Fruit fly (Drosophila melanogaster): Measurements from ENCODE around the gene CG33310.

Gene CG33310

DNA sequence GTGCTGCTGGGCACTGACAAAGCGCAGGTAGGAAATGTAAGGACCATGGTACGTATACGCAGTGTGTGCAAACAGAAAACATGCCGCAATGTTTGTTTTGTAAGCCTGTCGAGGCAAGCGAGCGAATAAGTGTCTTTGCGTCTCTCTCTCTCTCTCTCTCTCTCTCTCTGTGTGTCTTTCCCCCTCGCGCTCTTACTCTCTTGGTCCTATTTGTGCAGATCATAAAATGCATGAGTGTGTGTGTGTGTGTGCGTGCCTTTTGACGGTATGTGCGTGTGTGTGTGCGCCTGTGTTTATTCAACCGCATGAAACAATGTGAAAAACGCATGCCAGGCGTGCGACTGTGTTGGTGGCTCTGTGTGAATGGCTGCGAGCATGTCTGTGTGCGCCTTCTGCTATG lies 13.2 kb upstream of the CG33310 start:
- peak; percentile 22 for TF ChIP-seq Ets65A (GFP tag)
- TF ChIP-seq CG15601 (tag; optimal IDR thresholded peaks at IDR 0.05): no peak
- TF ChIP-seq abd-A (tag; optimal IDR thresholded peaks at IDR 0.05): peak; percentile 34
- TF ChIP-seq CG10979 (tag; optimal IDR thresholded peaks at IDR 0.05): peak; percentile 12
- 0 out of 2 replicates have a peak, but pooled peaks have one; percentile 10 for TF ChIP-seq CG17328 (GFP tag; IDR thresholded peaks at IDR 0.05)
- TF ChIP-seq prd (optimal IDR thresholded peaks at IDR 0.05): no peak
- TF ChIP-seq prd (GFP tag; IDR thresholded peaks at IDR 0.05): 0 out of 3 replicates have a peak, but pooled peaks have one; percentile 23
- TF ChIP-seq tgo (GFP tag; IDR thresholded peaks at IDR 0.05): no peak
- TF ChIP-seq Trl (optimal IDR thresholded peaks at IDR 0.05): peak; percentile 44 to 67
- TF ChIP-seq Trl (GFP tag; optimal IDR thresholded peaks at IDR 0.05): no peak
- TF ChIP-seq scrt (GFP tag; optimal IDR thresholded peaks at IDR 0.05): peak; percentile 0
- 0 out of 2 replicates have a peak, but pooled peaks have one; percentile 14 for TF ChIP-seq CG7372 (GFP tag; IDR thresholded peaks at IDR 0.05)
- peak; percentile 78 for TF ChIP-seq zen (tag; optimal IDR thresholded peaks at IDR 0.05)
- TF ChIP-seq CG9817 (tag; optimal IDR thresholded peaks at IDR 0.05): no peak
- TF ChIP-seq lov (optimal IDR thresholded peaks at IDR 0.05): no peak
- no peak for TF ChIP-seq lov (GFP tag; IDR thresholded peaks at IDR 0.05)
- 0 out of 2 replicates have a peak, but pooled peaks have one; percentile 28 for TF ChIP-seq CG10321 (GFP tag; IDR thresholded peaks at IDR 0.05)
- TF ChIP-seq sd (tag; optimal IDR thresholded peaks at IDR 0.05): peak; percentile 4
- peak; percentile 80 for TF ChIP-seq cad (GFP tag; optimal IDR thresholded peaks at IDR 0.05)
- no peak for TF ChIP-seq mam (GFP tag; optimal IDR thresholded peaks at IDR 0.05)
- peak; percentile 55 for TF ChIP-seq CG15479 (GFP tag; optimal IDR thresholded peaks at IDR 0.05)
- TF ChIP-seq gsb-n (tag; optimal IDR thresholded peaks at IDR 0.05): no peak
- no peak for TF ChIP-seq Dad (GFP tag; optimal IDR thresholded peaks at IDR 0.05)
- no peak for TF ChIP-seq bcd (GFP tag; optimal IDR thresholded peaks at IDR 0.05)
- 0 out of 3 replicates have a peak, but pooled peaks have one; percentile 23 for TF ChIP-seq ci (GFP tag; IDR thresholded peaks at IDR 0.05)
- TF ChIP-seq phol (tag; optimal IDR thresholded peaks at IDR 0.05): peak; percentile 7
- peak; percentile 10 for TF ChIP-seq CG1832 (GFP tag; optimal IDR thresholded peaks at IDR 0.05)
- peak; percentile 47 for TF ChIP-seq cg (GFP tag; optimal IDR thresholded peaks at IDR 0.05)
- no peak for TF ChIP-seq lola (GFP tag; optimal IDR thresholded peaks at IDR 0.05)
- peak in 1 of 2 experiments; percentile 83 for TF ChIP-seq tll (GFP tag; optimal IDR thresholded peaks at IDR 0.05)

DNA sequence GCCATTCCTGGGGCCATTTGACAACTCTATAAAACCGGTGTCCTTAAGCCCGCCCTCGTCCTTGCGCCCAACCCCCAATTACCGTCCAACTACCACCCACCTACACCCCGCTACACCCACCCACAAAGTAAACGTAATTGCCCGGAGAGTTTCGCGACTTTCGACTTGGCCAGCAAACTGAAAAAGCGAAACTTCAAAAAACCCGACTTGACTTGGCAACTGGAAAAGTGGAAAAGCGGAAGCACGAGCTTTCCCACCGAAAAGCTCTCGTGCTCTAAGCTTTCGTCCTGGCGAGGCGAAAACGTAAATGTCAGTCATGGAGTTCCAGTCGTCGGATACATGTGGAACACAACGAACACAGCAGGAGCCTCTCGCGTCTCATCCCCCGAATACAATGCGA lies 10.7 kb upstream of the CG33310 start, which contains the start of gene GABA-B-R1:
TSS of gene GABA-B-R1 (plus strand) at position 301 of the 400 bp plus-strand sequence.
- TF ChIP-seq Hr51 (GFP tag; optimal IDR thresholded peaks at IDR 0.05): peak in 1 of 2 experiments; percentile 58
- TF ChIP-seq p53 (GFP tag; optimal IDR thresholded peaks at IDR 0.05): no peak
- TF ChIP-seq CG6654 (GFP tag; optimal IDR thresholded peaks at IDR 0.05): no peak
- no peak for TF ChIP-seq BEAF-32 (GFP tag; optimal IDR thresholded peaks at IDR 0.05)
- TF ChIP-seq nmo (GFP tag; optimal IDR thresholded peaks at IDR 0.05): no peak
- peak; percentile 65 for TF ChIP-seq Deaf1 (tag; optimal IDR thresholded peaks at IDR 0.05)
- TF ChIP-seq CG4707 (GFP tag; optimal IDR thresholded peaks at IDR 0.05): no peak
- no peak for TF ChIP-seq ro (GFP tag; IDR thresholded peaks at IDR 0.05)
- TF ChIP-seq chif (GFP tag; optimal IDR thresholded peaks at IDR 0.05): no peak
- no peak for TF ChIP-seq sqz (GFP tag; optimal IDR thresholded peaks at IDR 0.05)
- no peak for TF ChIP-seq mam (GFP tag; optimal IDR thresholded peaks at IDR 0.05)
- peak; percentile 66 for TF ChIP-seq abd-A (tag; optimal IDR thresholded peaks at IDR 0.05)
- TF ChIP-seq Hmr (GFP tag; optimal IDR thresholded peaks at IDR 0.05): peak; percentile 12
- TF ChIP-seq CG13894 (tag; optimal IDR thresholded peaks at IDR 0.05): peak; percentile 3
- TF ChIP-seq YL-1 (GFP tag; optimal IDR thresholded peaks at IDR 0.05): no peak
- TF ChIP-seq Kr (GFP tag; optimal IDR thresholded peaks at IDR 0.05): no peak
